Worm (Caenorhabditis elegans) whole organism, mixed stage, embryonic: Measurements from ENCODE around the gene ccch-3.

Experiments
- blmp-1 ChIP-seq: fragments of 150-350 bp; optimal IDR thresholded peaks from 2 replicates; lab custom pipeline; 2014; ENCODE audit warnings: missing biosample characterization, missing genetic modification characterization
- ces-1 ChIP-seq: fragments of 150-350 bp; optimal IDR thresholded peaks from 2 replicates; lab custom pipeline; 2014; ENCODE audit warnings: missing biosample characterization, missing genetic modification reagents, missing genetic modification characterization
- elt-3 ChIP-seq: fragments of 150-350 bp; optimal IDR thresholded peaks from 2 replicates; lab custom pipeline; 2014; ENCODE audit warnings: missing biosample characterization, missing genetic modification characterization
- lin-32 ChIP-seq: fragments of 200-800 bp; sonication (Bioruptor generic); optimal IDR thresholded peaks from 2 replicates; lab custom pipeline; 2018; ENCODE audit warnings: mild to moderate bottlenecking, missing genetic modification characterization, missing compliant biosample characterization
- lsy-2 ChIP-seq: fragments of 150-350 bp; optimal IDR thresholded peaks from 2 replicates; lab custom pipeline; 2014; ENCODE audit warnings: missing biosample characterization, missing genetic modification characterization
- mab-5 ChIP-seq: fragments of 150-350 bp; optimal IDR thresholded peaks from 2 replicates; lab custom pipeline; 2014; ENCODE audit warnings: missing biosample characterization, missing genetic modification characterization
- nhr-12 ChIP-seq: fragments of 150-350 bp; optimal IDR thresholded peaks from 2 replicates; lab custom pipeline; 2014; ENCODE audit warnings: missing biosample characterization, missing genetic modification characterization
- nhr-28 ChIP-seq: fragments of 150-350 bp; optimal IDR thresholded peaks from 2 replicates; lab custom pipeline; 2014; ENCODE audit warnings: missing biosample characterization, missing genetic modification characterization
- nhr-76 ChIP-seq: sonication (generic microtip); optimal IDR thresholded peaks from 2 replicates; lab custom pipeline; 2017; ENCODE audit warnings: missing biosample characterization, missing genetic modification characterization
- pha-4 ChIP-seq: fragments of 150-350 bp; optimal IDR thresholded peaks from 2 replicates; lab custom pipeline; 2018; ENCODE audit warnings: missing biosample characterization, missing genetic modification reagents, missing genetic modification characterization
- snpc-4 ChIP-seq: fragments of 150-350 bp; optimal IDR thresholded peaks from 2 replicates; lab custom pipeline; 2014; ENCODE audit warnings: missing biosample characterization, missing genetic modification characterization
- sptf-1 ChIP-seq: sonication (generic microtip); optimal IDR thresholded peaks from 2 replicates; lab custom pipeline; 2017; ENCODE audit warnings: mild to moderate bottlenecking, missing genetic modification characterization, moderate library complexity, missing compliant biosample characterization
- unc-39 ChIP-seq: fragments of 150-350 bp; optimal IDR thresholded peaks from 2 replicates; lab custom pipeline; 2014; ENCODE audit warnings: missing biosample characterization, missing genetic modification characterization
- ztf-11 ChIP-seq: fragments of 150-350 bp; optimal IDR thresholded peaks from 2 replicates; lab custom pipeline; 2014; ENCODE audit warnings: missing biosample characterization, missing genetic modification characterization

DNA sequence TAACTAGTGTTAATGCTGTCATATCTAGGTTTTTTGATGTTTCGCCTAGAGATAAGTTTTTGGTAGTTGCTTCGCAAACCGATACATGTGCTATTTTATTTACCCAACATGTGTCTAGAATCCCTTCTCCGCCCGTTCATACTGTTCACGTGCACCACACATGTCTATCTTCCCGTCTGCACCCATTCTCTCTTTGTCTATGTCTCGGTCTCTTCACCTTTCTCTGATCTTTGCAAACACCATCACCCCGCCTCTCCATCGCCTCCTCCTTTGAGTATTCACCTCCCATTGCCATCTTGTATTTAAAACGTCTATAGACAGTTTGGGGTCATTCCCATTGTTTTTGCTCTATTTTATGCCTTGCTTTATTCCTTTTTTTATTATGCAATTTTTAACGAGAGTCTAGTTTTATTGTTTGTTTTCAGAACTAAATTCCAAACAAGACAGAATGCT, 22.2 kb downstream of the ccch-3 start, which contains the start of gene F56H9.2:
- TF ChIP-seq unc-39 = no peak
- TF ChIP-seq nhr-76 (tag; lab: Kevin White, UChicago) = no peak
- no peak for TF ChIP-seq blmp-1 (tag; lab: Kevin White, UChicago)
- no peak for TF ChIP-seq sptf-1
- no peak for TF ChIP-seq ztf-11
- no peak for TF ChIP-seq snpc-4 (tag; lab: Kevin White, UChicago)
- TF ChIP-seq nhr-28 (tag; lab: Kevin White, UChicago) = no peak
- TF ChIP-seq lin-32 (GFP tag; lab: Kevin White, UChicago) = no peak
- peak; percentile 61 for TF ChIP-seq elt-3 (tag; lab: Kevin White, UChicago)
- peak; percentile 71 for TF ChIP-seq pha-4
- TF ChIP-seq mab-5 (tag; lab: Kevin White, UChicago) = no peak
- TF ChIP-seq ces-1 (GFP tag; lab: Kevin White, UChicago) = no peak
- peak; percentile 18 for TF ChIP-seq lsy-2 (tag; lab: Kevin White, UChicago)
- no peak for TF ChIP-seq nhr-12 (tag; lab: Kevin White, UChicago)
